Fruit fly (Drosophila melanogaster): ENCODE data around the gene CG10958.
A peak's percentile ranks its signal among the peaks of the same experiment; 100 is the strongest.

Gene CG10958

dm6 chrX:8092075-8092682 is 39.9 kb upstream of the CG10958 start (continued):
- TF ChIP-seq CG17802 (tag; optimal IDR thresholded peaks at IDR 0.05) (peak; percentile 55), PHDP (tag; optimal IDR thresholded peaks at IDR 0.05) (peak; percentile 96), CG11085 (GFP tag; IDR thresholded peaks at IDR 0.05) (peak; percentile 73), CG12391 (tag; optimal IDR thresholded peaks at IDR 0.05) (peak; percentile 96), CG8478 (optimal IDR thresholded peaks at IDR 0.05) (no peak), CG10147 (GFP tag; optimal IDR thresholded peaks at IDR 0.05) (peak; percentile 94), B-H1 (GFP tag; IDR thresholded peaks at IDR 0.05) (peak; percentile 84), Xbp1 (GFP tag; optimal IDR thresholded peaks at IDR 0.05) (peak; percentile 94), Gug (GFP tag; IDR thresholded peaks at IDR 0.05) (peak; percentile 86), pum (GFP tag; optimal IDR thresholded peaks at IDR 0.05) (peak; percentile 71), CG6272 (GFP tag; IDR thresholded peaks at IDR 0.05) (peak; percentile 90), CG16813 (GFP tag; IDR thresholded peaks at IDR 0.05; ENCODE audit: partially characterized antibody) (no peak), CG12071 (GFP tag; optimal IDR thresholded peaks at IDR 0.05) (peak; percentile 81), fru (optimal IDR thresholded peaks at IDR 0.05) (no peak), H15 (GFP tag; IDR thresholded peaks at IDR 0.05) (peak; percentile 90), D19B (GFP tag; optimal IDR thresholded peaks at IDR 0.05) (peak; percentile 84), psq (GFP tag; optimal IDR thresholded peaks at IDR 0.05) (peak; percentile 87), dmrt99B (tag; optimal IDR thresholded peaks at IDR 0.05) (peak; percentile 98), CG3838 (GFP tag; optimal IDR thresholded peaks at IDR 0.05) (peak; percentile 73), row (GFP tag; IDR thresholded peaks at IDR 0.05) (peak; percentile 98), wor (GFP tag; IDR thresholded peaks at IDR 0.05) (peak; percentile 89), cas (GFP tag; IDR thresholded peaks at IDR 0.05) (peak; percentile 72), Lhr (GFP tag; optimal IDR thresholded peaks at IDR 0.05) (peak; percentile 80), nerfin-2 (GFP tag; IDR thresholded peaks at IDR 0.05; ENCODE audit: partially characterized antibody) (no peak; the same call in 1 of the 2 replicates), CG4854 (GFP tag; optimal IDR thresholded peaks at IDR 0.05) (peak; percentile 72), sens (GFP tag) (peak; percentile 98), CG1647 (GFP tag; optimal IDR thresholded peaks at IDR 0.05) (peak; percentile 71), dm (GFP tag; optimal IDR thresholded peaks at IDR 0.05) (peak; percentile 60), Fer3 (tag; optimal IDR thresholded peaks at IDR 0.05) (peak; percentile 95), chm (GFP tag; IDR thresholded peaks at IDR 0.05) (peak; percentile 52; the same call in 1 of the 2 replicates), en (GFP tag; optimal IDR thresholded peaks at IDR 0.05) (peak; percentile 30), dmrt11E (tag; optimal IDR thresholded peaks at IDR 0.05) (peak; percentile 88), Side (GFP tag; optimal IDR thresholded peaks at IDR 0.05) (peak; percentile 54), Atf6 (GFP tag; IDR thresholded peaks at IDR 0.05) (peak; percentile 95), CG9727 (GFP tag; optimal IDR thresholded peaks at IDR 0.05) (peak; percentile 96), CG1602 (GFP tag; optimal IDR thresholded peaks at IDR 0.05) (peak; percentile 93), repo (GFP tag; optimal IDR thresholded peaks at IDR 0.05) (peak; percentile 64), fd64A (GFP tag; optimal IDR thresholded peaks at IDR 0.05) (peak; percentile 83), Dref (GFP tag; IDR thresholded peaks at IDR 0.05) (no peak), CG2129 (GFP tag; IDR thresholded peaks at IDR 0.05; ENCODE audit: partially characterized antibody) (no peak), MESR4 (GFP tag; optimal IDR thresholded peaks at IDR 0.05) (no peak), Mad (GFP tag; optimal IDR thresholded peaks at IDR 0.05) (peak; percentile 76), Ets97D (GFP tag; optimal IDR thresholded peaks at IDR 0.05) (peak; percentile 48), Optix (GFP tag; IDR thresholded peaks at IDR 0.05) (peak; percentile 49; the same call in 1 of the 3 replicates), CG16779 (GFP tag; IDR thresholded peaks at IDR 0.05) (0 out of 2 replicates have a peak, but pooled peaks have one; percentile 40), tup (GFP tag; optimal IDR thresholded peaks at IDR 0.05) (peak; percentile 44), trem (tag; optimal IDR thresholded peaks at IDR 0.05) (peak; percentile 88), gsb-n (tag; optimal IDR thresholded peaks at IDR 0.05) (peak; percentile 92), CG7928 (GFP tag; optimal IDR thresholded peaks at IDR 0.05) (peak; percentile 71), CG6791 (GFP tag; IDR thresholded peaks at IDR 0.05; ENCODE audit: partially characterized antibody) (no peak), unc-4 (GFP tag; IDR thresholded peaks at IDR 0.05; ENCODE audit: partially characterized antibody) (no peak)

Measured in whole organism, embryonic.